Fruit fly (Drosophila melanogaster) ovary, adult (tissue): ENCODE results near the gene TfIIB.

ENCODE experiments used
- CG17801 ChIP-seq: fragments of 200-800 bp; optimal IDR thresholded peaks from 2 replicates; lab custom pipeline; 2019; ENCODE audit warnings: missing biosample characterization, mild to moderate bottlenecking, missing genetic modification characterization, moderate library complexity; ENCODE audit not compliant: partially characterized antibody

The TfIIB gene

DNA sequence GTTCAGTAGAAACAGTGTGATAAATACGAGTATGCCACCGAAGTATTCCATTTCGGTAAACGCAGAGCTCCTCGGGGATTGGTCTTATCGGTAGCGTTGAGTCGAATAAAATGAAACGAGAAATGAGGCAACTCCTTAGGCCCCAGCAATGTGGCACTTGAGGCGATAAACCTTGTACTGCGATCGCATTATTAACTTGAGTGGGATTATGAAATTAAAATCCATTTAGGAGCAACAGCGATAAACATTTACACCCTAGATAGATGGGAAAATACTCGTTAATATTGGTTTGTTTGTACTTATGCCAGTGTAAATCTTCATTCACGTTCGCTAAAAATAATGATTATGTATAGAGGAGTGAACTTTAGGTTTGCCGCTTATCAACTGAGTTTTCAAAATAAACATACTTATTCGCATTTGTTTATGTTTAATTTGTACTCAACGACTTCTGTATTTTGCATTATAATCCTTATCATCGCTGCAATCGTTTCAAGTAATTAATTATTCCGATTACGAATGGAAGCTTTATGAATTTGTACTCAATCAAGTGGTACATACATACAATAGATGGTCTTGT, 24.9 kb downstream of the TfIIB start:
- TF ChIP-seq CG17801 (GFP tag; lab: Kevin White, UChicago): no peak

DNA sequence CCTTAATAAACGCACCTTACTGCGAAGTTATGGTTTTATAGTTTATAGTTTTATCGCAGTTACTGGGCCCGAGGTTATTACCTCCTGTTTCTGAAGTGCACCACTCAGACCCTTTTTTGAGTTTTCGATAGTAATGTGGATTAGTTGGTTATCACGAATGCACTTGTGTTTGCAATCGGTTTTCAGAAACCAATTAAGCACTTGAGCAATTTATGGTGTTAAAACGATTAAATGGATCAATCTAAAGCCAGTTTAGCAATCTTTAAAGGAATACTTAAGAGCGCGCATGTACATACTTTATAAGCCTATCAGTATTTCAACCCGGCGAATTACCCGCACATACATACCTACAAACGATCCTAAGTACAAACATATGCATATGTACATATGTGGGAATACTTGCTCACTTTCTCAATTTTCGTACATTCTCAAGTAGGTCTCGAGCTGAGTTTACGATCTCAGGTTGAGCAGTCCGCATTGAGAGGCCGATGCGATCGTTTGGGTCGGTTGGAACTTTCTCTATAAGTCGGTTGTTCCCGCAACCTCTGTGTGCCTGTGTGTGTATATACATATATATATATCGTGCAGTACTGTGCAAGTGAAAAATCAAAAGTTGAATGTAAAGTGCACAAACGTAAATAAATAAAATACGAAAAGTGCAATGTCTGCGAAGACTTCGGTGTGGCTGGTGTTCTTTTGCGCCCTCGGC, 26.2 kb downstream of the TfIIB start, which contains the start of the genes LManI and LManII:
Gene LManI (minus strand): TSS at position 51 of the 709 bp plus-strand sequence.
Gene LManII (plus strand): TSS at position 468 of the 709 bp plus-strand sequence.
- TF ChIP-seq CG17801 (GFP tag; lab: Kevin White, UChicago): peak; percentile 45

- no peak for TF ChIP-seq CG17801 (GFP tag; lab: Kevin White, UChicago)
Observed at dm6 chr2L:10458979-10459378, 27.8 kb downstream of the TfIIB start.

DNA sequence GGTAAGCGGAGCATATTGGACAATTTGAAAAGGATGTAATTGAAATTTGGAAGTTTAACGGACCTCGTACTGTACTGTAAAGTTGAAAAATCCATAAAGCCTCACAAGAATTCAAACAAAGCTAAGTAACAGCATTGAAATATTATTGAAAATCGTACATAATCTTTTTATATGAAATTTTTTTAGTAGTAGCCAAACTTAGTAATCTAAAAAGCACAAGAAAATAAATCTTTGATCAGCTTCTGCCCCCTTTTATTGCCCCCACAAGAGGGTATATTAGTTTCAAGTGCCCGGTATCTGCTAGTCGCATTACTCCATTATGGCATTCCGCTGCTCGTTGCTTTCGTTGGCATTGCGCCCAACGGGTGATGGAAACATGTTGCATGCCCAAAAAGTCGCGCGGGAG, 35.7 kb downstream of the TfIIB start:
- TF ChIP-seq CG17801 (GFP tag; lab: Kevin White, UChicago): no peak

- no peak for TF ChIP-seq CG17801 (GFP tag; lab: Kevin White, UChicago)
Observed at dm6 chr2L:10468388-10468787, 37.2 kb downstream of the TfIIB start.

DNA sequence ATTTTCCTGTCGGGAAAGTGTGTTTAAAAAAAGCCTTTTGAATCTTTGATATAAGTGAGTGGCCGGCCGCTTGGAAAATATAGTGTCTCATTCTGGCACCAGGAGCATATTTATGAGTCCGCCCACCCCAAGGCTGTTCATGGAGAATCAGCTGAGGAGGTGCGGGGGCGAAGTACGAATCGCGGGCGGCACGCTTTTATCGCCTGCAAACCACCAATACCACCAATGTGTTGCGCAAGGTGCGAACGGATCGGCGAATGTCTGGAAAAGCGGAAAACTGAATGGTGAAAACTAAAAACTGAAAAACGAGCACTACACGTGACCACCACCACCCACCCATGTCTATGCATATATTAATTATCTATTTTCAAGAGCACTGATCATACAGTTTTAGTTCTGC, 37.8 kb downstream of the TfIIB start:
- no peak for TF ChIP-seq CG17801 (GFP tag; lab: Kevin White, UChicago)

dm6 chr2L:10470211-10470610, 39.1 kb downstream of the TfIIB start:
- TF ChIP-seq CG17801 (GFP tag; lab: Kevin White, UChicago): no peak

dm6 chr2L:10472257-10472656, 41.1 kb downstream of the TfIIB start:
- no peak for TF ChIP-seq CG17801 (GFP tag; lab: Kevin White, UChicago)

DNA sequence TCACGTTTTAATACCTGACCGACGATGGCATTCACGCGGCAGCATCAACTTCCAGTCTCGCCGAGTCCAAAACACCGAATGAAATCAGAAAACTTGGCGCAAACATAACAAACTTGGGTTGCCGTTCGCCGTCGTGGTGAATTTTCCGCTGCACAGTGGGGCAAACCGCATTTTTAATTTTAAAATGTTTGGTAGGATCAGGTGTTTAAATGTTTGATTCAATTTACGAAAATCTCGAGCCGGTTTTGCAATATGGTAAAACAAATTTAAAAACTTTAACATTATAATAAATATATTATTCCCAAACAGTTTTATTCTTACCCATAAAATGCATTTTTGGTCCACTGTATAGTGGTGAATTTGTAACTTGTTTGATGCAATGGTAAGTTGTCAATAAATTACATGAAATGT, 43.1 kb downstream of the TfIIB start, which contains the start of gene RluA-1:
Gene RluA-1 (minus strand): TSS at position 82 of the 411 bp plus-strand sequence.
- TF ChIP-seq CG17801 (GFP tag; lab: Kevin White, UChicago): peak; percentile 72

DNA sequence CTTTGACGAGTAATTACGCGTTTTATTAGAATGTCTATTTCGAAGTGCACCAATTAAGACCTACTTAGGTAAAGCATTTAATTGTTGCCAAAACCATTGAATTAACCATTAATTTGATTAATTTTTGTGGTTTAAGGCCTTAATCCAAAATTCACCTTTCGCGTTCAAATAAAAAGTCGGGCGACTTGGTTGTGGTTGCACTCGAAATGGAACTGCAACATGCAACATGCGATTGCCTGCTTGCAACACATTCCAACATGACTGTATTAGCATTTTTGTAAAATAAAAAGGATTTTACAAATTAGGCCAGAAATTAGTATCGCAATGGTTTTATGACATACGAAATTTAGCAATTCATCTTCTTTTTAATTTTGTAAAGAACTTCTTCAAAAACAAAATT, 43.7 kb downstream of the TfIIB start:
- no peak for TF ChIP-seq CG17801 (GFP tag; lab: Kevin White, UChicago)

DNA sequence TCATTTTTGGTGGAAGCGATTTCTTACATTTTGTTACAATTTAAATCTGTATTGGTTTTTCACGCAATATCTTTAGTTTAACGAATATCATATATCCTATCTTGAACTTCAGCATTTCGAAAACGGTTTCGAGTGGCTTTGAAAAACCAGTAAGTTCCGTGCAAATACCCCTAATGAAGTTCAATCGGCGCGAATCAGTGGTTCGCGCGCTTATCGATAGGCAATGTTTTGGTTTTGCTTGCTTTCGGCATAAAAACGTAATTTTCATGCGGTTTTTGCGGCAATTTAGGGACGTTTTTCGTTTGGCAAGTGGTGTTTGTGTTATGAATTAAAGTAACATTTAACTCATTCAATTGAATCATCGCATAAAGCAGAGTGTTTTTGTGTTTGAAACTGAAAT, 45.7 kb downstream of the TfIIB start, which contains the start of gene RluA-2:
Gene RluA-2 (plus strand): TSS at position 195 of the 400 bp plus-strand sequence.
- TF ChIP-seq CG17801 (GFP tag; lab: Kevin White, UChicago): no peak

DNA sequence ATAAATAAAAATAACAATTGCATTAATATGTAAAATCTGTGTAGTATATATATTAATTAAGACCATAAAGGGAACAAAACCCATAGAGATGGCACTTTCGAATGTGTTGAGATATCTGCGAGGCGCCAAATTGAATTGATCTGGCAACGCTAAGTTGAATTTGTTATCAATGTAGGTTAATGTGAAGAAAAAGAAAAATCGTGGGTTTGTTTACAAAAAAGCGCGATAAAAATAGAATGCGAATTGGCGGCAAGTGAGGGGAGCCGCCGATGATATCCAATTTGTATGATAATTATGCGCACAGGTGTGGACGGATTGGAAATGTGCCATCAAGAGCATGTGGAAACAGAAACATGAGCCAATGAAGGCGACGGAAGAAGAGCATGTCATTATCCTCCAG, 48.7 kb downstream of the TfIIB start:
- peak; percentile 11 for TF ChIP-seq CG17801 (GFP tag; lab: Kevin White, UChicago)
